Worm (Caenorhabditis elegans): ENCODE data around the gene msp-56.

DNA sequence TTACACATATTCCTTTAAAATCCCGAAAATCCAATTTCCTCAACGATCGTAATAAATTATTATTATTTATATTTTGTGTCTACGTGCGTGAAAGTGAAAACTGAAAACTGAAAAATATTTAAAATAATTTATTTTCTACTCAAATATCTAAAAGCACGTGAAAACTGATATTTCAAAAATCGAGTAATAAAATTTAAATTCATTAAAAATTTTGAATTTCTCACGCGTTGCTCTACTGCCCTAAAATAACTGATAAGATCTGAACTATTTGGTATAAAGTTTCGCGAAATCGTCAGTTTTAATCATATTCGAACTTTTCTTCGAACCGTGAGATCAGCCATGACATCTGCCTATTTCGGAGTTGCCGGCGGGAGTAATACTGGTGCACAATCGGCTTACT, 10.9 kb downstream of the msp-56 start, which contains the start of gene ssq-1:
- TF ChIP-seq ama-1 (optimal IDR thresholded peaks at IDR 0.05) (no peak), nhr-11 (tag; optimal IDR thresholded peaks at IDR 0.05) (no peak)

Data from whole organism, L4 larva.